Fruit fly (Drosophila melanogaster): Measurements from ENCODE around the gene IFT57.
A peak's percentile ranks its signal among the peaks of the same experiment; 100 is the strongest.

IFT57 gene

DNA sequence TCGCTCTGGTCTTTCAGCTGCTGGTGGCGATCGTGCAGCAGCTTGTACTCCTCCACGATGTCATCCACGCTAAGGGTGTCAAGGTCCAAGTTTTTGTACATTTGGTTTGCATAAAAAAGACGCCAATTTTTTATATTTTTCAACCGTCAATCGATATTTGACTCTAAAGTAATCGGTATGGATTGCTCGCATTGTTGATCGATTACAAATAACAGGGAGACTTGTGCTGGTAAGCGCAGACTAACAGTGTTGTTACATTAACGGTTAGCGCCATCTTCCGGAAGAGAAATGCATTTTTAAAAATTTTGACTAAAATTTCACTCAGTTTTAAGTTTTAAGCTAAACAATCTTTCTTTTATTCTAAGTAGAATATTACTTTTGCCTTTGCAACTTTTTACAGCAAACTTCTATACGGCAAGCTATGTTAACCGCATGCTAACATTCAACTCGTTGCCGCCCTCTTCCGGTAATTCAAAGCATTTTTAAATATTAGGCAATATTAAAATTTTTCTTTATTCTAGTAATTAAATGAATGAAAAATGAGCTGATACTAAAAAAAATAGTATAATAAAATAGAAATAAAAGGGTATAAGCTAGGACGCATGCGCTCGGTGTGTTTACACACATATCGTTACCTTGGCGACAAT lies at the start of gene IFT57, which contains the start of gene Spindly:
Gene IFT57 (plus strand): TSS at position 604 of the 647 bp plus-strand sequence.
Gene Spindly (minus strand): TSS at position 132 of the 647 bp plus-strand sequence.
- no peak for TF ChIP-seq CG13204 (GFP tag; optimal IDR thresholded peaks at IDR 0.05)
- no peak for TF ChIP-seq CG32121 (GFP tag; IDR thresholded peaks at IDR 0.05)
- no peak for TF ChIP-seq Pif1A (GFP tag; optimal IDR thresholded peaks at IDR 0.05)
- no peak for TF ChIP-seq CG10348 (GFP tag; IDR thresholded peaks at IDR 0.05)
- TF ChIP-seq gl (tag; optimal IDR thresholded peaks at IDR 0.05) = no peak
- no peak for TF ChIP-seq CG14655 (GFP tag; optimal IDR thresholded peaks at IDR 0.05)
- no peak for TF ChIP-seq Ets98B (GFP tag; IDR thresholded peaks at IDR 0.05)
- no peak for TF ChIP-seq fd96Ca (GFP tag; IDR thresholded peaks at IDR 0.05)
- no peak for TF ChIP-seq CG9948 (tag; optimal IDR thresholded peaks at IDR 0.05)

DNA sequence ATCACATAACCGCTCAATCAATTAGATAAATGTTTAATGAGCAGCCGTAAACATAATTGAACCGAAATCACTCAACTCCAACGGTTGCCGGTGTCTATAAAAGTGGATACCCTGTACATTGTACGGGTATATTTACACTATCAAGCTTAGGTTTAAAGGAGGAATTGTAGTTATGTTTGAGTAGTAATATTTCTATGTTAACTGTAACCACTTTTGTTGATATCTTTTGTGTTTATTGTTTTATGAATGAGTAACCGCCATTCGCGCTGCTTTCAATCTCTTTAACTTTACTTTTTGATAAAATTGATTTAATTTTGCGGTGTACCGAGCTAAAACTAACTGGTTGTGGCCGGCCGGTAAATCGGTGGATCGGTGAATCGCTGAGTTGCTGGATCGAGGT lies 48.6 kb upstream of the IFT57 start:
- no peak for TF ChIP-seq CG13204 (GFP tag; optimal IDR thresholded peaks at IDR 0.05)
- TF ChIP-seq CG15710 (tag; optimal IDR thresholded peaks at IDR 0.05) = no peak
- TF ChIP-seq CG17806 (tag; optimal IDR thresholded peaks at IDR 0.05) = no peak
- no peak for TF ChIP-seq Pif1B (GFP tag; optimal IDR thresholded peaks at IDR 0.05)
- TF ChIP-seq CG32121 (GFP tag; IDR thresholded peaks at IDR 0.05) = peak; percentile 78
- peak; percentile 88 for TF ChIP-seq Ets98B (GFP tag; IDR thresholded peaks at IDR 0.05)
- peak; percentile 76 for TF ChIP-seq CG8301 (tag; optimal IDR thresholded peaks at IDR 0.05)
- no peak for TF ChIP-seq CG9948 (tag; optimal IDR thresholded peaks at IDR 0.05)
- peak; percentile 78 for TF ChIP-seq CG4496 (GFP tag; IDR thresholded peaks at IDR 0.05)
- TF ChIP-seq CG10348 (GFP tag; IDR thresholded peaks at IDR 0.05) = no peak
- TF ChIP-seq CG12605 (GFP tag; IDR thresholded peaks at IDR 0.05) = no peak; the same call in 1 of the 2 replicates
- no peak for TF ChIP-seq EcR (GFP tag; optimal IDR thresholded peaks at IDR 0.05)
- TF ChIP-seq CG14655 (GFP tag; optimal IDR thresholded peaks at IDR 0.05) = peak; percentile 54
- TF ChIP-seq Pif1A (GFP tag; optimal IDR thresholded peaks at IDR 0.05) = peak; percentile 41
- no peak for TF ChIP-seq D1 (tag; optimal IDR thresholded peaks at IDR 0.05)
- peak; percentile 5 for TF ChIP-seq CG8159 (tag; optimal IDR thresholded peaks at IDR 0.05)
- TF ChIP-seq Snoo (tag; optimal IDR thresholded peaks at IDR 0.05) = no peak
- TF ChIP-seq rn (GFP tag; IDR thresholded peaks at IDR 0.05) = no peak
- no peak for TF ChIP-seq CG34367 (tag; optimal IDR thresholded peaks at IDR 0.05)
- TF ChIP-seq gl (tag; optimal IDR thresholded peaks at IDR 0.05) = no peak

DNA sequence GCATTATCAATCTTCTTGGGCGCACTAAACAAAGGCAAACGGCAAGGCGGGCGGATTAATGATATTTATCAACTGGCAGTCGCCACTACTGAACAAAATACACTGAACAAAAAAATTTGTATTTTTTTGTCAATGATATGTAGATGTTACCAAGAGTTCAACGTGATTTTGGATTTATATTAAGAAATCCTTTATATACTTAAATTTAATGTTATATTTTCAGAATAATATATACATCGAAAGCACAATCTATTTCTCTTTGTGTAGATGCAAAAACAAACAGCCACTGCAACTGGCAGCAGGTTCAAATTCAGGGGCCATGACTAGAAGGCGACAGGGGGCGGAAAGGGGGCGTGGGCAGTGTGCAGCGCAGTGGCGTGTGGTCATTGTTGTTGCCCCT lies 47.9 kb upstream of the IFT57 start:
- TF ChIP-seq CG12605 (GFP tag; IDR thresholded peaks at IDR 0.05) = peak; percentile 80
- TF ChIP-seq CG10348 (GFP tag; IDR thresholded peaks at IDR 0.05) = peak; percentile 51; the same call in 1 of the 2 replicates
- no peak for TF ChIP-seq CG13204 (GFP tag; optimal IDR thresholded peaks at IDR 0.05)
- peak; percentile 82 for TF ChIP-seq Ets98B (GFP tag; IDR thresholded peaks at IDR 0.05)
- peak; percentile 13 for TF ChIP-seq Pif1B (GFP tag; optimal IDR thresholded peaks at IDR 0.05)
- TF ChIP-seq fd96Ca (GFP tag; IDR thresholded peaks at IDR 0.05) = peak; percentile 60; the same call in 1 of the 3 replicates
- TF ChIP-seq CG15710 (tag; optimal IDR thresholded peaks at IDR 0.05) = peak; percentile 72
- TF ChIP-seq Snoo (tag; optimal IDR thresholded peaks at IDR 0.05) = no peak
- peak; percentile 74 for TF ChIP-seq CG14655 (GFP tag; optimal IDR thresholded peaks at IDR 0.05)
- no peak for TF ChIP-seq EcR (GFP tag; optimal IDR thresholded peaks at IDR 0.05)
- peak; percentile 56 for TF ChIP-seq CG9948 (tag; optimal IDR thresholded peaks at IDR 0.05)
- TF ChIP-seq CG34367 (tag; optimal IDR thresholded peaks at IDR 0.05) = no peak
- peak; percentile 83 for TF ChIP-seq CG4496 (GFP tag; IDR thresholded peaks at IDR 0.05)
- TF ChIP-seq CG32121 (GFP tag; IDR thresholded peaks at IDR 0.05) = peak; percentile 92
- TF ChIP-seq gl (tag; optimal IDR thresholded peaks at IDR 0.05) = no peak
- TF ChIP-seq CG17806 (tag; optimal IDR thresholded peaks at IDR 0.05) = no peak
- TF ChIP-seq CG8301 (tag; optimal IDR thresholded peaks at IDR 0.05) = peak; percentile 71
- TF ChIP-seq D1 (tag; optimal IDR thresholded peaks at IDR 0.05) = no peak
- peak; percentile 14 for TF ChIP-seq Pif1A (GFP tag; optimal IDR thresholded peaks at IDR 0.05)
- TF ChIP-seq CG8159 (tag; optimal IDR thresholded peaks at IDR 0.05) = peak; percentile 73
- peak; percentile 54; the same call in 1 of the 2 replicates for TF ChIP-seq rn (GFP tag; IDR thresholded peaks at IDR 0.05)

DNA sequence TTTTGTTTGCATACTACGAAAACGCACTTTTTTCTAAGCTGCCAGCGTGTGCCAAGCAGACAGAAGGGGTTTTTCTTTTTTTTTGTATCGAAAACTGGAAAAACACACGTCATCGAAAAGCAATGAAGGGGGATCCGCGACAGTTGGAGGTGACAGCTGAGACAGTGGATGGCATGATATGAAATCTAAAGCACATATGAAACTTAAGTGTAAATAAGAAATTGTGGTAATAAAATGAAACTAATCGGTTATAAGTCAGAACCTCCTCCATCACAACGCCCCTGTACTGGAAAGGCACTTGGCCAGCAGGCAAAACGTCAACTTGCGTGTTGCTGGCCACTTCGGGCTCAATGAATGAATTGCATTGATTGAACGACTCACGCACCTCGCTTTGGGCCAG lies 46.9 kb upstream of the IFT57 start:
- TF ChIP-seq CG13204 (GFP tag; optimal IDR thresholded peaks at IDR 0.05) (no peak), CG32121 (GFP tag; IDR thresholded peaks at IDR 0.05) (peak; percentile 44; the same call in 1 of the 2 replicates), CG10348 (GFP tag; IDR thresholded peaks at IDR 0.05) (0 out of 2 replicates have a peak, but pooled peaks have one; percentile 18), Ets98B (GFP tag; IDR thresholded peaks at IDR 0.05) (peak; percentile 35; the same call in 1 of the 2 replicates)

DNA sequence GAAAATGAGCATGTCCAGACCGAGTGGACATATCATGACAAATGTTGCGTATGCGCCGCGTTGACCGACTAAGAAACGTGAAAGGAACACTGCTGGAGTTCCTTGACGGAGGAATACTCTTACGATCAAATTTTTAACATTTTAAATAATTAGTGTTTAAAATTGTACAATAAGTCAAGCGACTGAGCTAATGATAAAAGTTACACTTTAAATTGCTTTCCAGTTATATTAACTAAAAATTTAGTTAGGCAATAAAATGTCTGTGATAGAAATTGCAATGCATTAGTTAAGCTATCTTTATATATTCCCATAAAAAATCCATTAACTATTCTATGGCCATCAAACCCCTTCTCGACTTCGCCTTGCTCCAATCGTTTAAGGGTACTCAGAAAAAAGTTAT lies 45.8 kb upstream of the IFT57 start:
- peak; percentile 2 for TF ChIP-seq CG14655 (GFP tag; optimal IDR thresholded peaks at IDR 0.05)
- no peak for TF ChIP-seq fd96Ca (GFP tag; IDR thresholded peaks at IDR 0.05)

DNA sequence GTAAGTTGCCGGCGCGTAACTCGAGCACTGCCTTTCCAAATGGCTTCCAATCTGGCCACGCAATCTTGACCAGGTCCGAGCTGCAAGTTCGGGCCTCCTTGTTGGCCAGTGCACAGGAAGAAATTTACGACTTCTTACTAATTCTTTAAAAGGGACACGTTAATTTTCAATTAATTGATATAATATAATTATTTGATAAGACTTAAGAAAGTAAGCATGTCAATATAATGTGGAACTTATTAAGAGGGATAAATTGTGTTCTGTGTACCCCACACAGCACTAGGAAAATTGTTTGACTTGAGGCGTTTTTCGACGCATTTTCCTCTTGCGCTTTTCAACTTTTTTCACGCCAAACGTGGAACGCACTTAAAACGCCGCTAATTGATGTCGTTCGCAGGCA lies 45.1 kb upstream of the IFT57 start:
- no peak for TF ChIP-seq Snoo (tag; optimal IDR thresholded peaks at IDR 0.05)
- peak; percentile 44 for TF ChIP-seq CG14655 (GFP tag; optimal IDR thresholded peaks at IDR 0.05)
- 0 out of 3 replicates have a peak, but pooled peaks have one; percentile 27 for TF ChIP-seq fd96Ca (GFP tag; IDR thresholded peaks at IDR 0.05)
- no peak for TF ChIP-seq CG34367 (tag; optimal IDR thresholded peaks at IDR 0.05)
- TF ChIP-seq gl (tag; optimal IDR thresholded peaks at IDR 0.05) = no peak
- no peak for TF ChIP-seq CG10348 (GFP tag; IDR thresholded peaks at IDR 0.05)
- TF ChIP-seq CG12605 (GFP tag; IDR thresholded peaks at IDR 0.05) = peak; percentile 53; the same call in 1 of the 2 replicates
- no peak for TF ChIP-seq Pif1B (GFP tag; optimal IDR thresholded peaks at IDR 0.05)
- 0 out of 3 replicates have a peak, but pooled peaks have one; percentile 41 for TF ChIP-seq CG4496 (GFP tag; IDR thresholded peaks at IDR 0.05)
- TF ChIP-seq Pif1A (GFP tag; optimal IDR thresholded peaks at IDR 0.05) = no peak
- TF ChIP-seq rn (GFP tag; IDR thresholded peaks at IDR 0.05) = no peak
- TF ChIP-seq CG9948 (tag; optimal IDR thresholded peaks at IDR 0.05) = no peak
- peak; percentile 7; the same call in 1 of the 2 replicates for TF ChIP-seq Ets98B (GFP tag; IDR thresholded peaks at IDR 0.05)
- TF ChIP-seq CG8301 (tag; optimal IDR thresholded peaks at IDR 0.05) = peak; percentile 40
- TF ChIP-seq CG17806 (tag; optimal IDR thresholded peaks at IDR 0.05) = no peak
- TF ChIP-seq CG15710 (tag; optimal IDR thresholded peaks at IDR 0.05) = no peak
- TF ChIP-seq CG32121 (GFP tag; IDR thresholded peaks at IDR 0.05) = 0 out of 2 replicates have a peak, but pooled peaks have one; percentile 9
- TF ChIP-seq CG8159 (tag; optimal IDR thresholded peaks at IDR 0.05) = no peak
- TF ChIP-seq D1 (tag; optimal IDR thresholded peaks at IDR 0.05) = no peak
- no peak for TF ChIP-seq CG13204 (GFP tag; optimal IDR thresholded peaks at IDR 0.05)
- TF ChIP-seq EcR (GFP tag; optimal IDR thresholded peaks at IDR 0.05) = no peak
